Worm (Caenorhabditis elegans) whole organism, L4/young adult: ENCODE measurements around the gene sto-4.

Experiments
- W03F9.2 ChIP-seq: fragments of 150-350 bp; optimal IDR thresholded peaks from 2 replicates; lab custom pipeline; 2014; ENCODE audit warnings: missing biosample characterization, missing genetic modification characterization
- him-1 ChIP-seq: sonication (generic microtip); optimal IDR thresholded peaks from 2 replicates; lab custom pipeline; 2016; ENCODE audit warnings: missing genotype, missing genetic modification reagents, missing genetic modification characterization, missing compliant biosample characterization

DNA sequence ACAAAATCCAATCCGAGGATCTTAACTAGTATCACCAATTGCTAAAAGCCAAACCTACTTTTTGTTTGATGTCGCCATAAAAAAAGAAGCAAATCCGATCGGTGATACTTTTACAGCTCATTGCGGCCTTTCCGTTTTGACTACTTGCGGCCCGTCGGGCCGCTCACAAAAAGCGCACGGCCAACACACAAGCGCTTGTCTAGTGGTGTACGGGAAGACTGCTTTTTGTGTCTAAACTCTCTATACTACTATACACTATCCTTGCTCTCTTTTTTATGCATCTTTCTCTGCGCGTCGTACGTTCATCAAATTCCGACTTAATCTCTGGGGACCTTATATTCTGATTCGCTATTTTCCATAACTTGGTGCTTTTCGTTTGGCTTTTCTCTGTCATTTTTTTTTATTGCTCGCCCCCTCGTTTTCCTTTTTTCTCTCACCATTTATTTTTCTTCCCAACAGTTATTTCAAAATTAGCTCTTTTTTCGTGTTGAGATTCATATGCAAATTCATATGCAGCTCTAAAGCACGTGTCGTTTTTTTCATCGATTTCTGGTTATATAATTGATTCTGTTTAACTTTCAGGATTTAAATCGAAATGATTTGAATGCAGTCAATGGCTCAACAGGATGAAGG lies 22.7 kb downstream of the sto-4 start, which contains the start of gene noca-2:
- TF ChIP-seq him-1 (tag; lab: Kevin White, UChicago) (no peak), W03F9.2 (tag; lab: Kevin White, UChicago) (no peak)
